Fruit fly (Drosophila melanogaster) whole organism, embryonic: ENCODE results near the gene CG6005.

Experiments
- Antp ChIP-seq: fragments of 200-800 bp; sonication (Bioruptor generic); optimal IDR thresholded peaks from 3 replicates; lab custom pipeline; 2016; ENCODE audit warnings: missing biosample characterization, missing genetic modification characterization
- BEAF-32 ChIP-seq: fragments of 200-800 bp; sonication (Bioruptor generic); optimal IDR thresholded peaks from 3 replicates; lab custom pipeline; 2017; ENCODE audit warnings: missing biosample characterization, missing genetic modification characterization, mild to moderate bottlenecking, moderate library complexity, missing genetic modification reagents
- Bgb ChIP-seq: fragments of 200-800 bp; sonication (Bioruptor generic); IDR thresholded peaks from 2 replicates; pipeline ENCODE4 v1.3.6; 2022; ENCODE audit warnings: missing biosample characterization, missing genetic modification characterization; ENCODE audit not compliant: partially characterized antibody
- Bteb2 ChIP-seq: fragments of 200-800 bp; sonication (Bioruptor generic); optimal IDR thresholded peaks from 2 replicates; lab custom pipeline; 2016; ENCODE audit warnings: missing biosample characterization, missing genetic modification characterization
- CG10959 ChIP-seq: fragments of 200-800 bp; sonication (Bioruptor generic); IDR thresholded peaks from 2 replicates; pipeline ENCODE4 v1.3.6; 2022; ENCODE audit warnings: missing biosample characterization, missing genetic modification characterization
- CG11085 ChIP-seq: fragments of 200-800 bp; sonication (Bioruptor generic); IDR thresholded peaks from 2 replicates; pipeline ENCODE4 v1.3.6; 2022; ENCODE audit warnings: missing biosample characterization, missing genetic modification characterization
- CG11456 ChIP-seq: fragments of 200-800 bp; sonication (Bioruptor generic); IDR thresholded peaks from 3 replicates; pipeline ENCODE4 v1.3.6; 2022; ENCODE audit warnings: missing biosample characterization, missing genetic modification characterization
- CG11560 ChIP-seq: fragments of 200-800 bp; sonication (Bioruptor generic); IDR thresholded peaks from 3 replicates; pipeline ENCODE4 v1.3.6; 2022; ENCODE audit warnings: missing biosample characterization, missing genetic modification characterization
- CG12104 ChIP-seq: fragments of 200-800 bp; sonication (Bioruptor generic); optimal IDR thresholded peaks from 3 replicates; lab custom pipeline; 2016; ENCODE audit warnings: missing biosample characterization, missing genetic modification characterization
- CG14050 ChIP-seq: fragments of 200-800 bp; sonication (Bioruptor generic); IDR thresholded peaks from 3 replicates; pipeline ENCODE4 v1.3.6; 2022; ENCODE audit warnings: missing biosample characterization, missing genetic modification characterization
- CG14710 ChIP-seq: fragments of 200-800 bp; sonication (Bioruptor generic); optimal IDR thresholded peaks from 3 replicates; lab custom pipeline; 2019; ENCODE audit warnings: missing biosample characterization, mild to moderate bottlenecking, missing genetic modification characterization, moderate library complexity
- CG1529 ChIP-seq: fragments of 200-800 bp; sonication (Bioruptor generic); optimal IDR thresholded peaks from 3 replicates; lab custom pipeline; 2018; ENCODE audit warnings: missing biosample characterization, missing genetic modification characterization
- CG16863 ChIP-seq: fragments of 200-800 bp; sonication (Bioruptor generic); optimal IDR thresholded peaks from 3 replicates; lab custom pipeline; 2016; ENCODE audit warnings: missing biosample characterization, missing genetic modification characterization
- CG2120 ChIP-seq: fragments of 200-800 bp; sonication (Bioruptor generic); optimal IDR thresholded peaks from 3 replicates; lab custom pipeline; 2016; ENCODE audit warnings: missing biosample characterization, missing genetic modification characterization
- CG4404 ChIP-seq: fragments of 200-800 bp; sonication (Bioruptor generic); IDR thresholded peaks from 2 replicates; pipeline ENCODE4 v1.3.6; 2022; ENCODE audit warnings: missing biosample characterization, missing genetic modification characterization
- CG5245 ChIP-seq: fragments of 200-800 bp; sonication (Bioruptor generic); optimal IDR thresholded peaks from 3 replicates; lab custom pipeline; 2016; ENCODE audit warnings: missing biosample characterization, missing genetic modification characterization
- CG6272 ChIP-seq: fragments of 200-800 bp; sonication (Bioruptor generic); IDR thresholded peaks from 2 replicates; pipeline ENCODE4 v1.3.6; 2022; ENCODE audit warnings: missing biosample characterization, missing genetic modification characterization
- CG7745 ChIP-seq: fragments of 200-800 bp; sonication (Bioruptor generic); optimal IDR thresholded peaks from 2 replicates; lab custom pipeline; 2018; ENCODE audit warnings: missing biosample characterization, mild to moderate bottlenecking, missing genetic modification characterization, moderate library complexity
- CG7786 ChIP-seq: fragments of 200-800 bp; sonication (Bioruptor generic); optimal IDR thresholded peaks from 2 replicates; lab custom pipeline; 2016; ENCODE audit warnings: missing biosample characterization, missing genetic modification characterization
- CG7928 ChIP-seq: fragments of 200-800 bp; sonication (Bioruptor generic); optimal IDR thresholded peaks from 2 replicates; lab custom pipeline; 2017; ENCODE audit warnings: missing biosample characterization, mild to moderate bottlenecking, missing genetic modification characterization
- CG8089 ChIP-seq: fragments of 200-800 bp; sonication (Bioruptor generic); optimal IDR thresholded peaks from 3 replicates; lab custom pipeline; 2016; ENCODE audit warnings: missing biosample characterization, missing genetic modification characterization
- CG9609 ChIP-seq: fragments of 200-800 bp; sonication (Bioruptor generic); optimal IDR thresholded peaks from 3 replicates; lab custom pipeline; 2016; ENCODE audit warnings: missing biosample characterization, missing genetic modification characterization
- CG9876 ChIP-seq: fragments of 200-800 bp; sonication (Bioruptor generic); optimal IDR thresholded peaks from 2 replicates; lab custom pipeline; 2016; ENCODE audit warnings: missing biosample characterization, missing genetic modification characterization
- D19B ChIP-seq: fragments of 200-800 bp; sonication (Bioruptor generic); optimal IDR thresholded peaks from 2 replicates; lab custom pipeline; 2017; ENCODE audit warnings: missing biosample characterization, mild to moderate bottlenecking, missing genetic modification characterization
- ERR ChIP-seq: fragments of 200-800 bp; sonication (Bioruptor generic); optimal IDR thresholded peaks from 2 replicates; lab custom pipeline; 2016; ENCODE audit warnings: missing biosample characterization, missing genetic modification characterization
- Fer2 ChIP-seq: fragments of 200-800 bp; sonication (Bioruptor generic); optimal IDR thresholded peaks from 2 replicates; lab custom pipeline; 2018; ENCODE audit warnings: missing biosample characterization, mild to moderate bottlenecking, missing genetic modification characterization, moderate library complexity
- Hr3 ChIP-seq: fragments of 200-800 bp; sonication (Bioruptor generic); optimal IDR thresholded peaks from 3 replicates; lab custom pipeline; 2016; ENCODE audit warnings: missing biosample characterization, missing genetic modification characterization
- Hr39 ChIP-seq: fragments of >200 bp; optimal IDR thresholded peaks from 2 replicates; lab custom pipeline; 2017
- MBD-R2 ChIP-seq: fragments of 200-800 bp; sonication (Bioruptor generic); IDR thresholded peaks from 2 replicates; pipeline ENCODE4 v1.3.6; 2022; ENCODE audit warnings: missing biosample characterization, missing genetic modification characterization
- Neu2 ChIP-seq: fragments of 200-800 bp; sonication (Bioruptor generic); optimal IDR thresholded peaks from 3 replicates; lab custom pipeline; 2016; ENCODE audit warnings: missing biosample characterization, missing genetic modification characterization, borderline replicate concordance
- Scr ChIP-seq: fragments of 200-800 bp; sonication (Bioruptor generic); IDR thresholded peaks from 2 replicates; pipeline ENCODE4 v1.3.6; 2022; ENCODE audit warnings: missing biosample characterization, missing genetic modification characterization; ENCODE audit not compliant: partially characterized antibody
- Spps ChIP-seq: fragments of 200-800 bp; sonication (Bioruptor generic); optimal IDR thresholded peaks from 2 replicates; lab custom pipeline; 2018; ENCODE audit warnings: missing biosample characterization, mild to moderate bottlenecking, missing genetic modification characterization
- chif ChIP-seq, 2 experiments: fragments of 200-800 bp; sonication (Bioruptor generic); optimal IDR thresholded peaks; 3 replicates each; lab custom pipeline; 2016; ENCODE audit warnings: missing biosample characterization in 2 of 2, missing genetic modification characterization in 2 of 2
- chm ChIP-seq: fragments of 200-800 bp; sonication (Bioruptor generic); IDR thresholded peaks from 2 replicates; pipeline ENCODE4 v1.3.6; 2022; ENCODE audit warnings: missing biosample characterization, missing genetic modification characterization
- ewg ChIP-seq: fragments of 200-800 bp; sonication (Bioruptor generic); optimal IDR thresholded peaks from 3 replicates; lab custom pipeline; 2017; ENCODE audit warnings: mild to moderate bottlenecking, missing biosample characterization, missing genetic modification reagents, missing genetic modification characterization
- gfzf ChIP-seq: fragments of 200-800 bp; sonication (Bioruptor generic); optimal IDR thresholded peaks from 2 replicates; lab custom pipeline; 2016; ENCODE audit warnings: missing biosample characterization, mild to moderate bottlenecking, missing genetic modification characterization, moderate library complexity
- jing ChIP-seq: fragments of 200-800 bp; sonication (Bioruptor generic); optimal IDR thresholded peaks from 2 replicates; lab custom pipeline; 2018; ENCODE audit warnings: missing biosample characterization, mild to moderate bottlenecking, missing genetic modification characterization
- knrl ChIP-seq: fragments of 200-800 bp; sonication (Bioruptor generic); IDR thresholded peaks from 3 replicates; pipeline ENCODE4 v1.3.6; 2022; ENCODE audit warnings: missing biosample characterization, missing genetic modification characterization; ENCODE audit not compliant: partially characterized antibody
- lov ChIP-seq, 2 experiments: fragments of 200-800 bp in 1 of 2; fragments of >200 bp in 1 of 2; sonication (Bioruptor generic) in 1 of 2; IDR thresholded peaks in 1 of 2; optimal IDR thresholded peaks in 1 of 2; 2 replicates in 1 of 2; 3 replicates in 1 of 2; pipeline versions ENCODE4 v1.3.6 to Lab custom; 2017 to 2022; ENCODE audit warnings: missing biosample characterization in 1 of 2, missing genetic modification characterization in 1 of 2
- mirr ChIP-seq: fragments of 200-800 bp; sonication (Bioruptor generic); optimal IDR thresholded peaks from 3 replicates; lab custom pipeline; 2018; ENCODE audit warnings: missing biosample characterization, mild to moderate bottlenecking, missing genetic modification characterization
- mld ChIP-seq: fragments of 200-800 bp; sonication (Bioruptor generic); IDR thresholded peaks from 3 replicates; pipeline ENCODE4 v1.3.6; 2022; ENCODE audit warnings: missing biosample characterization, missing genetic modification characterization; ENCODE audit not compliant: partially characterized antibody
- nerfin-2 ChIP-seq: fragments of 200-800 bp; sonication (Bioruptor generic); IDR thresholded peaks from 2 replicates; pipeline ENCODE4 v1.3.6; 2022; ENCODE audit warnings: missing biosample characterization, missing genetic modification characterization; ENCODE audit not compliant: partially characterized antibody
- nom ChIP-seq: fragments of 200-800 bp; sonication (Bioruptor generic); optimal IDR thresholded peaks from 2 replicates; lab custom pipeline; 2017; ENCODE audit warnings: missing biosample characterization, missing genetic modification characterization, mild to moderate bottlenecking, moderate library complexity, missing genetic modification reagents
- salm ChIP-seq: fragments of 200-800 bp; sonication (Bioruptor generic); optimal IDR thresholded peaks from 2 replicates; lab custom pipeline; 2018; ENCODE audit warnings: missing biosample characterization, mild to moderate bottlenecking, missing genetic modification characterization
- schlank ChIP-seq: fragments of 200-800 bp; sonication (Bioruptor generic); optimal IDR thresholded peaks from 2 replicates; lab custom pipeline; 2018; ENCODE audit warnings: missing biosample characterization, mild to moderate bottlenecking, missing genetic modification characterization
- sd ChIP-seq: fragments of 200-800 bp; sonication (Bioruptor generic); optimal IDR thresholded peaks from 3 replicates; lab custom pipeline; 2018; ENCODE audit warnings: missing biosample characterization, mild to moderate bottlenecking, missing genetic modification characterization, moderate library complexity
- so ChIP-seq: fragments of 200-800 bp; sonication (Bioruptor generic); IDR thresholded peaks from 3 replicates; pipeline ENCODE4 v1.3.6; 2022; ENCODE audit warnings: missing biosample characterization, missing genetic modification characterization
- sob ChIP-seq: fragments of 200-800 bp; sonication (Bioruptor generic); IDR thresholded peaks from 2 replicates; pipeline ENCODE4 v1.3.6; 2022; ENCODE audit warnings: missing biosample characterization, missing genetic modification characterization
- tio ChIP-seq: fragments of 200-800 bp; sonication (Bioruptor generic); optimal IDR thresholded peaks from 2 replicates; lab custom pipeline; 2017; ENCODE audit warnings: missing biosample characterization, missing genetic modification characterization, inconsistent platforms
- toy ChIP-seq: fragments of 200-800 bp; sonication (Bioruptor generic); IDR thresholded peaks from 2 replicates; pipeline ENCODE4 v1.3.6; 2022; ENCODE audit warnings: missing biosample characterization, missing genetic modification characterization
- unpg ChIP-seq: fragments of 200-800 bp; sonication (Bioruptor generic); optimal IDR thresholded peaks from 3 replicates; lab custom pipeline; 2018; ENCODE audit warnings: missing biosample characterization, mild to moderate bottlenecking, missing genetic modification characterization, moderate library complexity

The CG6005 gene

DNA sequence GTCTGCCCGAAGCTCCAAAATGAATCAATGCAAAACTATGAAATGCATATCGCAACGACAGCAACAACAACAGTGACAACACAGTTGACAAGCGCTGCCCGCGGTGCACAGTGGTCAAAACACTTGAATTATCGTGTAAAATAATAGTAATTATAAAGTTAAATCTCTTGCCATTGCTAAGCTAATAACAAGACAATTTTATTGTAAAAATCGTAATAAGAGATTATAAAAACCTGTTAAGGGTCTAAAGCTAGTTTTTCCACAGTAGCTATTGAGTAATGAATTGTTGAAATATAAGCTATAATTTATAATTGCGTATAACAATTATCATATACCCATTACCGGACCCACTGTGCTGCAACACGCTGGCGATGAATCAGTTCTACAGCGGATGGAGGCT lies 49.2 kb upstream of the CG6005 start (continued):
- TF ChIP-seq Spps (tag; lab: Kevin White, UChicago) (peak; percentile 38), sd (tag; lab: Kevin White, UChicago) (no peak), lov (optimal IDR thresholded peaks at IDR 0.05; lab: Kevin White, UChicago) (no peak), lov (GFP tag; IDR thresholded peaks at IDR 0.05; lab: Robert Waterston, UW) (no peak), chif (GFP tag; optimal IDR thresholded peaks at IDR 0.05; lab: Kevin White, UChicago) (peak; percentile 4 to 37), CG7745 (tag; lab: Kevin White, UChicago) (no peak), CG5245 (GFP tag; lab: Kevin White, UChicago) (no peak), CG12104 (GFP tag; lab: Kevin White, UChicago) (no peak), tio (GFP tag; lab: Kevin White, UChicago) (no peak), CG8089 (GFP tag; lab: Kevin White, UChicago) (no peak), CG14050 (GFP tag; lab: Robert Waterston, UW) (no peak), CG14710 (peak; percentile 62), nerfin-2 (GFP tag; lab: Robert Waterston, UW) (no peak), CG2120 (GFP tag; lab: Kevin White, UChicago) (no peak), CG16863 (GFP tag; lab: Kevin White, UChicago) (peak; percentile 34), Bteb2 (GFP tag; lab: Kevin White, UChicago) (no peak), CG1529 (GFP tag; lab: Kevin White, UChicago) (peak; percentile 66), nom (GFP tag; lab: Kevin White, UChicago) (peak; percentile 83), CG4404 (GFP tag; lab: Robert Waterston, UW) (0 out of 2 replicates have a peak, but pooled peaks have one; percentile 28), CG11560 (tag; lab: Robert Waterston, UW) (no peak), CG11085 (GFP tag; lab: Robert Waterston, UW) (no peak), CG6272 (GFP tag; lab: Robert Waterston, UW) (no peak), CG7928 (GFP tag; lab: Kevin White, UChicago) (no peak), unpg (peak; percentile 64), CG11456 (no peak), salm (tag; lab: Kevin White, UChicago) (no peak), sob (GFP tag; lab: Robert Waterston, UW) (no peak), Antp (GFP tag; lab: Kevin White, UChicago) (no peak), knrl (GFP tag; lab: Robert Waterston, UW) (no peak), ERR (GFP tag; lab: Kevin White, UChicago) (no peak), Hr3 (GFP tag; lab: Kevin White, UChicago) (peak; percentile 11), CG9876 (no peak), Hr39 (lab: Kevin White, UChicago) (no peak), mirr (GFP tag; lab: Kevin White, UChicago) (no peak), BEAF-32 (GFP tag; lab: Kevin White, UChicago) (no peak), CG9609 (no peak), CG10959 (GFP tag; lab: Robert Waterston, UW) (peak; percentile 46; the same call in 1 of the 2 replicates), Scr (GFP tag; lab: Robert Waterston, UW) (no peak), CG7786 (GFP tag; lab: Kevin White, UChicago) (no peak), Bgb (GFP tag; lab: Robert Waterston, UW) (no peak), D19B (GFP tag; lab: Kevin White, UChicago) (no peak), Neu2 (GFP tag; lab: Kevin White, UChicago) (no peak), MBD-R2 (no peak), jing (GFP tag; lab: Kevin White, UChicago) (peak; percentile 33), schlank (tag; lab: Kevin White, UChicago) (no peak), ewg (GFP tag; lab: Kevin White, UChicago) (peak; percentile 51), toy (GFP tag; lab: Robert Waterston, UW) (no peak), mld (GFP tag; lab: Robert Waterston, UW) (no peak), Fer2 (tag; lab: Kevin White, UChicago) (no peak), gfzf (no peak), chm (no peak), so (peak; percentile 55; the same call in 1 of the 3 replicates)
